In the genomic region with DNA sequence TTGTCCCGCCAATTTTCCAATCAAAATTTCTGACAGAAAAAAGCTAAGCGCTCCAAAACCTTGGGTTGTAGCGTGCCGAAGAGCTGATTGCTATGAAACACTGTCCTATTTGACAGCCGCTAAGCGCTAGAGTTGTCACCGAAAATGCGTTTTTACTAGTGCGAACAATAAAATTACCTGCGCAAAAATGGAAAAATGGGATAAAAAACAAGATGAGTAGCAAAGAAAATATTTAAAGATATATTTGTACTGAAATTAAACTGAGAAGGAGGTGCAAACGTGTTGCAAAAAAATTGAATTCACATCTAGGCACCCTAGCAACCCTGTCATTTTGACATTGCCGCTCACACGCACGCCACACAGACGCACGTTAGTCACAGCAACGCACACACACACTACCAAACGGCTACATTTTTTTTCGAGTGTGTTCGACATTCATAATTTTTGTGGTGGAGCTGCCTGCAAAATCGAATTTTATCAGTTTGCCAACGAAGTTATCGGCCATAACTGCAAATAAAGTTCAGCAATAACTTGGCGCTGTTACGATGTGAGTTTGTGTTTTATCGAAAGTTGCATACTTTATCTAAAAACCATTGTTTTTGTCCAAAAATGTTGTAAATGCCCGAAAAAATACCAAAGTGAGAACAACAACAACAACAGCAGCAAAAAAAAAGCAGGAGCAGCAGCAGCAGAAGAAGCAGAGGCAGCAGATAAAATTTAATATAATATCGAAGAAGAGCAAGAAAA, we compare ENCODE assay signal across 1 fruit fly cellular context.
TF ChIP-seq lines count a peak whose summit lies in the region.

Gene ben (plus strand): TSS at position 369 of the 747 bp plus-strand sequence.

TF ChIP-seq in whole organism, embryonic, 481 proteins besides CTCF, POLR2A, EP300 and RAD21 (continued from another document and continues in another):
- TF ChIP-seq CG7372 (GFP tag; IDR thresholded peaks at IDR 0.05; lab: Robert Waterston, UW) (peak; percentile 88), prd (optimal IDR thresholded peaks at IDR 0.05; lab: Kevin White, UChicago) (no peak), prd (GFP tag; IDR thresholded peaks at IDR 0.05; lab: Robert Waterston, UW) (peak; percentile 91), CG5245 (GFP tag; optimal IDR thresholded peaks at IDR 0.05; lab: Kevin White, UChicago) (peak; percentile 67), CG12071 (GFP tag; optimal IDR thresholded peaks at IDR 0.05; lab: Kevin White, UChicago) (peak; percentile 8), pros (GFP tag; optimal IDR thresholded peaks at IDR 0.05; lab: Kevin White, UChicago) (no peak), wor (GFP tag; IDR thresholded peaks at IDR 0.05; lab: Robert Waterston, UW) (peak; percentile 44), mld (GFP tag; IDR thresholded peaks at IDR 0.05; lab: Robert Waterston, UW; ENCODE audit: partially characterized antibody) (no peak), CG6813 (GFP tag; optimal IDR thresholded peaks at IDR 0.05; lab: Kevin White, UChicago) (peak; percentile 63), CG18476 (GFP tag; optimal IDR thresholded peaks at IDR 0.05; lab: Kevin White, UChicago) (peak; percentile 75), CG9437 (GFP tag; optimal IDR thresholded peaks at IDR 0.05; lab: Kevin White, UChicago) (peak; percentile 59), CG6854 (GFP tag; optimal IDR thresholded peaks at IDR 0.05; lab: Kevin White, UChicago) (no peak), CG13624 (GFP tag; optimal IDR thresholded peaks at IDR 0.05; lab: Kevin White, UChicago) (peak; percentile 83), dmrt11E (tag; optimal IDR thresholded peaks at IDR 0.05; lab: Kevin White, UChicago) (peak; percentile 88), pan (optimal IDR thresholded peaks at IDR 0.05; lab: Kevin White, UChicago) (no peak), pan (GFP tag; optimal IDR thresholded peaks at IDR 0.05 in 1 of 2, IDR thresholded peaks at IDR 0.05 in 1 of 2) (peak in 1 of 2 experiments; percentile 77), jumu (GFP tag; optimal IDR thresholded peaks at IDR 0.05; lab: Kevin White, UChicago) (peak; percentile 83), CG1602 (GFP tag; optimal IDR thresholded peaks at IDR 0.05; lab: Kevin White, UChicago) (peak; percentile 85), CG9817 (tag; optimal IDR thresholded peaks at IDR 0.05; lab: Kevin White, UChicago) (peak; percentile 86), Dek (tag; optimal IDR thresholded peaks at IDR 0.05; lab: Kevin White, UChicago) (peak; percentile 81), tx (GFP tag; optimal IDR thresholded peaks at IDR 0.05; lab: Kevin White, UChicago) (peak; percentile 80), fu2 (GFP tag; optimal IDR thresholded peaks at IDR 0.05; lab: Kevin White, UChicago) (peak; percentile 82), nom (GFP tag; optimal IDR thresholded peaks at IDR 0.05; lab: Kevin White, UChicago) (peak; percentile 37), CG12104 (GFP tag; optimal IDR thresholded peaks at IDR 0.05; lab: Kevin White, UChicago) (peak; percentile 72), knrl (GFP tag; IDR thresholded peaks at IDR 0.05; lab: Robert Waterston, UW; ENCODE audit: partially characterized antibody) (no peak), cad (GFP tag; optimal IDR thresholded peaks at IDR 0.05; lab: Kevin White, UChicago) (no peak), Tbp (GFP tag; optimal IDR thresholded peaks at IDR 0.05; lab: Kevin White, UChicago) (no peak), lmd (GFP tag; IDR thresholded peaks at IDR 0.05; lab: Robert Waterston, UW) (no peak; the same call in 1 of the 2 replicates), CHES-1-like (GFP tag; optimal IDR thresholded peaks at IDR 0.05; lab: Kevin White, UChicago) (peak; percentile 70), MTF-1 (GFP tag; optimal IDR thresholded peaks at IDR 0.05; lab: Kevin White, UChicago; ENCODE audit: borderline replicate concordance) (peak; percentile 46), CG11247 (GFP tag; IDR thresholded peaks at IDR 0.05; lab: Robert Waterston, UW) (peak; percentile 58), luna (GFP tag; optimal IDR thresholded peaks at IDR 0.05; lab: Kevin White, UChicago) (no peak), Dad (GFP tag; optimal IDR thresholded peaks at IDR 0.05; lab: Kevin White, UChicago) (peak; percentile 76), CG8089 (GFP tag; optimal IDR thresholded peaks at IDR 0.05; lab: Kevin White, UChicago) (peak; percentile 82), Lpt (GFP tag; optimal IDR thresholded peaks at IDR 0.05; lab: Kevin White, UChicago) (no peak), tna (GFP tag; IDR thresholded peaks at IDR 0.05; lab: Robert Waterston, UW; ENCODE audit: partially characterized antibody) (no peak), hb (GFP tag; IDR thresholded peaks at IDR 0.05; lab: Robert Waterston, UW; ENCODE audit: partially characterized antibody) (no peak), tgo (GFP tag; IDR thresholded peaks at IDR 0.05; lab: Robert Waterston, UW) (peak; percentile 80), Doc2 (GFP tag; IDR thresholded peaks at IDR 0.05; lab: Robert Waterston, UW) (no peak), zfh1 (GFP tag; IDR thresholded peaks at IDR 0.05; lab: Robert Waterston, UW) (peak; percentile 78), CG16813 (GFP tag; IDR thresholded peaks at IDR 0.05; lab: Robert Waterston, UW; ENCODE audit: partially characterized antibody) (peak; percentile 46; the same call in 1 of the 3 replicates), rib (GFP tag; IDR thresholded peaks at IDR 0.05; lab: Robert Waterston, UW) (peak; percentile 44; the same call in 1 of the 2 replicates), gsb (GFP tag; IDR thresholded peaks at IDR 0.05; lab: Robert Waterston, UW) (no peak), cas (GFP tag; IDR thresholded peaks at IDR 0.05; lab: Robert Waterston, UW) (no peak), Sox100B (GFP tag; optimal IDR thresholded peaks at IDR 0.05; lab: Kevin White, UChicago) (peak; percentile 66), Hey (tag; optimal IDR thresholded peaks at IDR 0.05; lab: Kevin White, UChicago) (peak; percentile 52), Bgb (GFP tag; IDR thresholded peaks at IDR 0.05; lab: Robert Waterston, UW; ENCODE audit: partially characterized antibody) (no peak), CG16779 (GFP tag; IDR thresholded peaks at IDR 0.05; lab: Robert Waterston, UW) (no peak), CG13123 (GFP tag; optimal IDR thresholded peaks at IDR 0.05; lab: Kevin White, UChicago) (peak; percentile 61), psq (GFP tag; optimal IDR thresholded peaks at IDR 0.05; lab: Kevin White, UChicago) (peak; percentile 82), CrebB (tag; optimal IDR thresholded peaks at IDR 0.05; lab: Kevin White, UChicago) (peak; percentile 53), Atf3 (GFP tag; optimal IDR thresholded peaks at IDR 0.05; lab: Kevin White, UChicago) (peak; percentile 78), ab (GFP tag; optimal IDR thresholded peaks at IDR 0.05; lab: Kevin White, UChicago) (no peak), CG34422 (GFP tag; IDR thresholded peaks at IDR 0.05; lab: Robert Waterston, UW) (peak; percentile 85; the same call in 2 of the 3 replicates), dm (GFP tag; optimal IDR thresholded peaks at IDR 0.05; lab: Kevin White, UChicago) (peak; percentile 59), CG17829 (tag; optimal IDR thresholded peaks at IDR 0.05; lab: Kevin White, UChicago) (peak; percentile 87), ap (GFP tag; IDR thresholded peaks at IDR 0.05; lab: Robert Waterston, UW) (0 out of 2 replicates have a peak, but pooled peaks have one; percentile 51), her (GFP tag; optimal IDR thresholded peaks at IDR 0.05; lab: Kevin White, UChicago) (peak; percentile 53), CG12299 (tag; optimal IDR thresholded peaks at IDR 0.05; lab: Kevin White, UChicago) (peak; percentile 44), CG8359 (GFP tag; optimal IDR thresholded peaks at IDR 0.05; lab: Kevin White, UChicago; ENCODE audit: borderline replicate concordance) (peak; percentile 49), CG17186 (GFP tag; optimal IDR thresholded peaks at IDR 0.05; lab: Kevin White, UChicago) (peak; percentile 72), z (GFP tag; IDR thresholded peaks at IDR 0.05; lab: Robert Waterston, UW) (no peak), CG1024 (GFP tag; IDR thresholded peaks at IDR 0.05; lab: Robert Waterston, UW) (peak; percentile 61; the same call in 1 of the 2 replicates), CG2199 (GFP tag; IDR thresholded peaks at IDR 0.05; lab: Robert Waterston, UW) (peak; percentile 61; the same call in 1 of the 3 replicates), CoRest (tag; optimal IDR thresholded peaks at IDR 0.05; lab: Kevin White, UChicago) (peak; percentile 94), CG4404 (GFP tag; IDR thresholded peaks at IDR 0.05; lab: Robert Waterston, UW) (peak; percentile 87), Trl (optimal IDR thresholded peaks at IDR 0.05; lab: Kevin White, UChicago) (no peak), Trl (GFP tag; optimal IDR thresholded peaks at IDR 0.05; lab: Kevin White, UChicago) (peak; percentile 75), CG31224 (GFP tag; IDR thresholded peaks at IDR 0.05; lab: Robert Waterston, UW) (peak; percentile 72), CG14710 (tag; optimal IDR thresholded peaks at IDR 0.05; lab: Kevin White, UChicago) (peak; percentile 87), Camta (GFP tag; optimal IDR thresholded peaks at IDR 0.05; lab: Kevin White, UChicago) (peak; percentile 80), D19B (GFP tag; optimal IDR thresholded peaks at IDR 0.05; lab: Kevin White, UChicago) (peak; percentile 60), CG7786 (GFP tag; optimal IDR thresholded peaks at IDR 0.05; lab: Kevin White, UChicago) (peak; percentile 81), Deaf1 (tag; optimal IDR thresholded peaks at IDR 0.05; lab: Kevin White, UChicago) (peak; percentile 57), Chrac-16 (GFP tag; optimal IDR thresholded peaks at IDR 0.05; lab: Kevin White, UChicago) (peak; percentile 90), tll (GFP tag; optimal IDR thresholded peaks at IDR 0.05; lab: Kevin White, UChicago) (peak; percentile 73 to 91), bab2 (GFP tag; optimal IDR thresholded peaks at IDR 0.05; lab: Kevin White, UChicago) (peak; percentile 72), danr (GFP tag; IDR thresholded peaks at IDR 0.05; lab: Robert Waterston, UW) (peak; percentile 76), MESR4 (GFP tag; optimal IDR thresholded peaks at IDR 0.05; lab: Kevin White, UChicago) (peak; percentile 27), CG17612 (GFP tag; IDR thresholded peaks at IDR 0.05; lab: Robert Waterston, UW) (peak; percentile 42; the same call in 1 of the 2 replicates), CG43689 (GFP tag; IDR thresholded peaks at IDR 0.05; lab: Robert Waterston, UW) (no peak), tap (tag; optimal IDR thresholded peaks at IDR 0.05; lab: Kevin White, UChicago) (peak; percentile 51), Sry-β (GFP tag; optimal IDR thresholded peaks at IDR 0.05; lab: Kevin White, UChicago) (peak; percentile 30), Vsx1 (GFP tag; optimal IDR thresholded peaks at IDR 0.05; lab: Kevin White, UChicago) (peak; percentile 51), toy (GFP tag; IDR thresholded peaks at IDR 0.05; lab: Robert Waterston, UW) (no peak), CG10654 (GFP tag; optimal IDR thresholded peaks at IDR 0.05; lab: Kevin White, UChicago) (peak; percentile 71), CG12155 (GFP tag; optimal IDR thresholded peaks at IDR 0.05; lab: Kevin White, UChicago) (peak; percentile 74), abd-A (tag; optimal IDR thresholded peaks at IDR 0.05; lab: Kevin White, UChicago) (peak; percentile 34), twi (tag; optimal IDR thresholded peaks at IDR 0.05; lab: Kevin White, UChicago) (peak; percentile 78), CG15696 (tag; optimal IDR thresholded peaks at IDR 0.05; lab: Kevin White, UChicago) (peak; percentile 87), CG17802 (tag; optimal IDR thresholded peaks at IDR 0.05; lab: Kevin White, UChicago) (peak; percentile 42), CG13894 (tag; optimal IDR thresholded peaks at IDR 0.05; lab: Kevin White, UChicago) (no peak), CG30403 (GFP tag; optimal IDR thresholded peaks at IDR 0.05; lab: Kevin White, UChicago) (peak; percentile 90), CG10366 (GFP tag; IDR thresholded peaks at IDR 0.05; lab: Robert Waterston, UW) (peak; percentile 74), CG6683 (GFP tag; optimal IDR thresholded peaks at IDR 0.05; lab: Kevin White, UChicago) (no peak), eve (GFP tag; optimal IDR thresholded peaks at IDR 0.05; lab: Kevin White, UChicago) (peak; percentile 56 to 74), btn (GFP tag; optimal IDR thresholded peaks at IDR 0.05; lab: Kevin White, UChicago) (peak; percentile 36), CG17361 (GFP tag; IDR thresholded peaks at IDR 0.05; lab: Robert Waterston, UW) (peak; percentile 94), C15 (GFP tag; IDR thresholded peaks at IDR 0.05; lab: Robert Waterston, UW) (0 out of 3 replicates have a peak, but pooled peaks have one; percentile 64), Oaz (GFP tag; IDR thresholded peaks at IDR 0.05; lab: Robert Waterston, UW) (peak; percentile 43; the same call in 1 of the 2 replicates), unpg (GFP tag; optimal IDR thresholded peaks at IDR 0.05; lab: Kevin White, UChicago) (peak; percentile 86), CG10209 (GFP tag; optimal IDR thresholded peaks at IDR 0.05; lab: Kevin White, UChicago) (peak; percentile 84), dpn (GFP tag; optimal IDR thresholded peaks at IDR 0.05; lab: Kevin White, UChicago) (peak; percentile 86 to 88), ase (GFP tag; IDR thresholded peaks at IDR 0.05; lab: Robert Waterston, UW) (peak; percentile 74; the same call in 2 of the 3 replicates), CG4360 (GFP tag; IDR thresholded peaks at IDR 0.05; lab: Robert Waterston, UW) (peak; percentile 84), crol (GFP tag; IDR thresholded peaks at IDR 0.05; lab: Robert Waterston, UW) (0 out of 2 replicates have a peak, but pooled peaks have one; percentile 17), Dll (GFP tag; IDR thresholded peaks at IDR 0.05; lab: Robert Waterston, UW; ENCODE audit: partially characterized antibody) (no peak), gfzf (GFP tag; optimal IDR thresholded peaks at IDR 0.05; lab: Kevin White, UChicago) (peak; percentile 29), YL-1 (GFP tag; optimal IDR thresholded peaks at IDR 0.05; lab: Kevin White, UChicago) (peak; percentile 50), Adf1 (GFP tag; IDR thresholded peaks at IDR 0.05; lab: Robert Waterston, UW) (peak; percentile 20; the same call in 1 of the 2 replicates), CG8765 (GFP tag; IDR thresholded peaks at IDR 0.05; lab: Robert Waterston, UW) (peak; percentile 67), CG4707 (GFP tag; optimal IDR thresholded peaks at IDR 0.05; lab: Kevin White, UChicago) (no peak), NC2α (GFP tag; optimal IDR thresholded peaks at IDR 0.05; lab: Kevin White, UChicago) (peak; percentile 49), CG2889 (GFP tag; IDR thresholded peaks at IDR 0.05; lab: Robert Waterston, UW) (peak; percentile 78), Sin3A (optimal IDR thresholded peaks at IDR 0.05; lab: Kevin White, UChicago) (peak; percentile 95), CG11093 (GFP tag; IDR thresholded peaks at IDR 0.05; lab: Robert Waterston, UW) (peak; percentile 69; the same call in 1 of the 3 replicates), CG13296 (GFP tag; optimal IDR thresholded peaks at IDR 0.05; lab: Kevin White, UChicago) (peak; percentile 42), CG1647 (GFP tag; optimal IDR thresholded peaks at IDR 0.05; lab: Kevin White, UChicago) (peak; percentile 68), pb (GFP tag; optimal IDR thresholded peaks at IDR 0.05; lab: Kevin White, UChicago) (peak; percentile 46)
